Worm (Caenorhabditis elegans) whole organism, L1 larva: ENCODE measurements around the gene gldi-10.

Source experiments
- C04F5.9 ChIP-seq: sonication (generic microtip); optimal IDR thresholded peaks from 2 replicates; lab custom pipeline; 2016; ENCODE audit warnings: missing genetic modification characterization, missing compliant biosample characterization
- C34B4.2 ChIP-seq: sonication (generic microtip); optimal IDR thresholded peaks from 2 replicates; lab custom pipeline; 2017; ENCODE audit warnings: mild to moderate bottlenecking, missing genetic modification characterization, missing compliant biosample characterization
- alr-1 ChIP-seq: fragments of 200-800 bp; sonication (Bioruptor generic); optimal IDR thresholded peaks from 2 replicates; lab custom pipeline; 2018; ENCODE audit warnings: borderline replicate concordance, mild to moderate bottlenecking, missing genetic modification characterization, missing compliant biosample characterization
- ceh-82 ChIP-seq, 3 experiments: fragments of 150-350 bp in 1 of 3; sonication (generic microtip) in 2 of 3; optimal IDR thresholded peaks; 2 replicates each; lab custom pipeline; 2014 to 2017; ENCODE audit warnings: missing biosample characterization in 3 of 3, missing genetic modification characterization in 3 of 3
- ceh-88 ChIP-seq: fragments of 200-800 bp; sonication (Bioruptor generic); IDR thresholded peaks from 2 replicates; pipeline ENCODE4 v1.3.6; 2022; ENCODE audit warnings: missing genetic modification characterization, missing compliant biosample characterization
- ces-1 ChIP-seq: fragments of 150-350 bp; optimal IDR thresholded peaks from 2 replicates; lab custom pipeline; 2014; ENCODE audit warnings: missing biosample characterization, missing genetic modification reagents, missing genetic modification characterization
- dpl-1 ChIP-seq, 3 experiments: fragments of 150-350 bp in 2 of 3; sonication (generic microtip) in 1 of 3; optimal IDR thresholded peaks; 2 replicates each; lab custom pipeline; 2014 to 2017; ENCODE audit warnings: missing biosample characterization in 3 of 3, missing genetic modification characterization in 3 of 3, missing genetic modification reagents in 3 of 3
- dsc-1 ChIP-seq: sonication (generic microtip); optimal IDR thresholded peaks from 2 replicates; lab custom pipeline; 2016; ENCODE audit warnings: mild to moderate bottlenecking, missing genetic modification characterization, missing compliant biosample characterization
- efl-1 ChIP-seq, 4 experiments: fragments of 150-350 bp; optimal IDR thresholded peaks in 3 of 4; peaks in 1 of 4; 1 replicate in 1 of 4; 2 replicates in 3 of 4; lab custom pipeline; 2014; ENCODE audit warnings: missing biosample characterization in 2 of 4, missing genetic modification characterization in 2 of 4, missing genetic modification reagents in 2 of 4
- egl-13 ChIP-seq: sonication (generic microtip); optimal IDR thresholded peaks from 2 replicates; lab custom pipeline; 2016; ENCODE audit warnings: missing genotype, missing genetic modification reagents, missing genetic modification characterization, missing compliant biosample characterization
- elt-2 ChIP-seq: sonication (generic microtip); optimal IDR thresholded peaks from 2 replicates; lab custom pipeline; 2016; ENCODE audit warnings: missing genetic modification characterization, mild to moderate bottlenecking, inconsistent platforms, missing compliant biosample characterization, missing genetic modification reagents
- elt-3 ChIP-seq, 6 experiments: fragments of 150-350 bp in 1 of 6; sonication (generic microtip); optimal IDR thresholded peaks; 2 replicates each; lab custom pipeline; 2017 to 2018; ENCODE audit warnings: missing biosample characterization in 6 of 6, missing genetic modification characterization in 6 of 6, inconsistent platforms in 1 of 6
- fkh-10 ChIP-seq: sonication (generic microtip); optimal IDR thresholded peaks from 2 replicates; lab custom pipeline; 2017; ENCODE audit warnings: missing biosample characterization, missing genetic modification reagents, missing genetic modification characterization
- hlh-4 ChIP-seq: sonication (generic microtip); optimal IDR thresholded peaks from 2 replicates; lab custom pipeline; 2016; ENCODE audit warnings: mild to moderate bottlenecking, missing genetic modification characterization, missing compliant biosample characterization
- irx-1 ChIP-seq: sonication (generic microtip); optimal IDR thresholded peaks from 2 replicates; lab custom pipeline; 2016; ENCODE audit warnings: missing genetic modification characterization, missing compliant biosample characterization
- lin-14 ChIP-seq: fragments of 200-800 bp; sonication (Bioruptor generic); optimal IDR thresholded peaks from 2 replicates; lab custom pipeline; 2018; ENCODE audit warnings: mild to moderate bottlenecking, missing genetic modification characterization, moderate library complexity, missing compliant biosample characterization
- lin-35 ChIP-seq, 2 experiments: fragments of 150-350 bp; optimal IDR thresholded peaks; 2 replicates each; lab custom pipeline; 2014; ENCODE audit warnings: missing biosample characterization in 2 of 2, missing genetic modification characterization in 2 of 2, missing genetic modification reagents in 2 of 2
- lin-39 ChIP-seq: fragments of 150-350 bp; optimal IDR thresholded peaks from 2 replicates; lab custom pipeline; 2014; ENCODE audit warnings: missing biosample characterization, missing genetic modification reagents, missing genetic modification characterization
- lir-3 ChIP-seq: sonication (generic microtip); optimal IDR thresholded peaks from 2 replicates; lab custom pipeline; 2016; ENCODE audit warnings: mild to moderate bottlenecking, missing genetic modification characterization, moderate library complexity, missing compliant biosample characterization; ENCODE audit not compliant: poor library complexity
- lsy-2 ChIP-seq, 2 experiments: fragments of 150-350 bp; optimal IDR thresholded peaks; 2 replicates each; lab custom pipeline; 2014; ENCODE audit warnings: missing biosample characterization in 2 of 2, missing genetic modification characterization in 2 of 2
- mab-9 ChIP-seq: fragments of 200-800 bp; sonication (Bioruptor generic); IDR thresholded peaks from 2 replicates; pipeline ENCODE4 v1.3.6; 2022; ENCODE audit warnings: missing genetic modification reagents, missing genetic modification characterization, missing compliant biosample characterization
- mep-1 ChIP-seq: fragments of 150-350 bp; optimal IDR thresholded peaks from 2 replicates; lab custom pipeline; 2014; ENCODE audit warnings: missing biosample characterization, missing genetic modification characterization
- nhr-12 ChIP-seq: sonication (generic microtip); optimal IDR thresholded peaks from 2 replicates; lab custom pipeline; 2017; ENCODE audit warnings: missing biosample characterization, missing genetic modification characterization
- nhr-71 ChIP-seq: sonication (generic microtip); optimal IDR thresholded peaks from 2 replicates; lab custom pipeline; 2016; ENCODE audit warnings: mild to moderate bottlenecking, missing genetic modification characterization, moderate library complexity, missing compliant biosample characterization
- nhr-76 ChIP-seq: sonication (generic microtip); optimal IDR thresholded peaks from 2 replicates; lab custom pipeline; 2017; ENCODE audit warnings: missing biosample characterization, missing genetic modification characterization
- skn-1 ChIP-seq: fragments of 150-350 bp; optimal IDR thresholded peaks from 2 replicates; lab custom pipeline; 2014; ENCODE audit warnings: missing biosample characterization, missing genetic modification characterization
- snpc-4 ChIP-seq: fragments of 150-350 bp; optimal IDR thresholded peaks from 2 replicates; lab custom pipeline; 2014; ENCODE audit warnings: missing biosample characterization, missing genetic modification characterization
- snu-23 ChIP-seq: sonication (generic microtip); optimal IDR thresholded peaks from 2 replicates; lab custom pipeline; 2016; ENCODE audit warnings: missing genetic modification characterization, missing compliant biosample characterization
- sox-4 ChIP-seq: sonication (generic microtip); optimal IDR thresholded peaks from 2 replicates; lab custom pipeline; 2016; ENCODE audit warnings: missing genetic modification characterization, missing compliant biosample characterization
- sptf-1 ChIP-seq: fragments of 150-350 bp; optimal IDR thresholded peaks from 2 replicates; lab custom pipeline; 2014; ENCODE audit warnings: missing biosample characterization, missing genetic modification characterization
- tbx-2 ChIP-seq: sonication (generic microtip); optimal IDR thresholded peaks from 2 replicates; lab custom pipeline; 2016; ENCODE audit warnings: missing genetic modification characterization, missing compliant biosample characterization
- unc-30 ChIP-seq: sonication (generic microtip); optimal IDR thresholded peaks from 2 replicates; lab custom pipeline; 2017; ENCODE audit warnings: missing biosample characterization, missing genetic modification characterization
- zag-1 ChIP-seq: fragments of 150-350 bp; optimal IDR thresholded peaks from 2 replicates; lab custom pipeline; 2014; ENCODE audit warnings: missing biosample characterization, missing genetic modification characterization
- ztf-11 ChIP-seq, 2 experiments: sonication (generic microtip); optimal IDR thresholded peaks; 2 replicates each; lab custom pipeline; 2016 to 2017; ENCODE audit warnings: missing genetic modification characterization in 2 of 2, missing biosample characterization in 1 of 2, missing compliant biosample characterization in 1 of 2
- ztf-4 ChIP-seq: fragments of 150-350 bp; optimal IDR thresholded peaks from 2 replicates; lab custom pipeline; 2014; ENCODE audit warnings: missing biosample characterization, missing genetic modification characterization

gldi-10 gene

DNA sequence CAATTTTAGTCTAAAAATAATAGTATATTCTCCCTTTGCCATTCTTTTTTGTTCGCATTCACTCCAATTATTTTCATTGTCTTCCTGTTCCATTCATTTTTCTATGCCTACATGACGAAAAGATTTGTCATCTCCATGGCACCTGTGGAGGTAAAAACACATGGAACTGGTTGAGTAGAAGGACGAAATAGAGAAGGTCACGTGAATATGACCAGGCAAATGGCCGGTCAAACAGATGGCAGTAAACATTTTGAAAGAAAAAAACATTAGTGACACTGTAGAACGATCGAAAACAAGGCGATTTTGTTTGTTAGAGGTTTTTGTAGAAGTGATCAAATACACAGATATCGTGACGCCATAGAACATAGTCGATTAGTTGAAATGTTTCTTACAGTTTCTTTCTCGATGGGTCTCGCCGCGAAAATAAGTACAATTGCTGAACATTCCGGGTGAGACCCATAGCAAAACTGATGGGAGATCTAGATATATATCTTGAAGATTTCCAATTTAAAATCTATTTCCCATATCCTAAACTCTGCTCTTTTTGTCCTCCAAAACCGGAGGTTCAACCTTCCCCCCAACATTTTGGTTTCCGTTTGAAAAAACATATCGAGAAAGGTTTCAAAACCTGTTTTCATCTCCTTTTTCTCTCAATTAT, 8.4 kb upstream of the gldi-10 start (continued):
- TF ChIP-seq skn-1 (tag; lab: Kevin White, UChicago) (peak; percentile 40), irx-1 (tag; lab: Kevin White, UChicago) (no peak), snu-23 (GFP tag; lab: Kevin White, UChicago) (peak; percentile 65), lin-35 (GFP tag; optimal IDR thresholded peaks at IDR 0.05; lab: Kevin White, UChicago) (peak in 1 of 2 experiments; percentile 50), hlh-4 (tag; lab: Kevin White, UChicago) (no peak), mep-1 (tag; lab: Kevin White, UChicago) (peak; percentile 56), snpc-4 (tag; lab: Kevin White, UChicago) (no peak)

DNA sequence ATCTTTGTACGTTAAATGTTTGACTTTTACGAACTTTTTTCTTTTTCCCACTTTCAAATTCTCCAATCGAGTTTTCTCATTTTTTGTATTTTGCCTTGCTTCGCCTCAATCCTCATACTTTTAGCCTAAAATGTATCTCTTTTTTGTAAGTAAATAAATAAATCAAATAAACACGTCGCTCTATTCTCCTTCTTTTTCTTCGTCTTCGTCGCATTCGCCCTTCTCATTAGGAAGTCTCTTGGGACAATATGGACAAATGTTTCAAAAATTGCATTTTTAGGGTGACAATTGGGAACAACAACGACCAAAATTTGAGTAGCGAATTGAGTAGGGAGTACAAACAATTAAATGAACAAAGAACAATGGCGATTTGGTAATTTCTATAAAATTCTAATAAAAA, 7.0 kb upstream of the gldi-10 start:
- TF ChIP-seq ces-1 (GFP tag; lab: Kevin White, UChicago), result peak; percentile 84
- peak; percentile 2 for TF ChIP-seq zag-1
- peak; percentile 68 for TF ChIP-seq fkh-10
- TF ChIP-seq nhr-76 (tag; lab: Kevin White, UChicago), result no peak
- TF ChIP-seq efl-1 (optimal IDR thresholded peaks at IDR 0.05; lab: Kevin White, UChicago), result peak in 1 of 2 experiments; percentile 5
- peak in 1 of 2 experiments; percentile 51 for TF ChIP-seq efl-1 (GFP tag; optimal IDR thresholded peaks at IDR 0.05 in 1 of 2; lab: Kevin White, UChicago)
- TF ChIP-seq mep-1 (tag; lab: Kevin White, UChicago), result peak; percentile 1
- no peak for TF ChIP-seq ztf-11 (tag; optimal IDR thresholded peaks at IDR 0.05; lab: Kevin White, UChicago)
- TF ChIP-seq dpl-1 (GFP tag; optimal IDR thresholded peaks at IDR 0.05; lab: Kevin White, UChicago), result peak in 1 of 3 experiments; percentile 7
- no peak for TF ChIP-seq egl-13
- TF ChIP-seq tbx-2 (tag; lab: Kevin White, UChicago), result peak; percentile 43
- no peak for TF ChIP-seq unc-30 (tag; lab: Kevin White, UChicago)
- TF ChIP-seq lin-14 (GFP tag; lab: Kevin White, UChicago), result peak; percentile 86
- TF ChIP-seq nhr-71, result peak; percentile 25

DNA sequence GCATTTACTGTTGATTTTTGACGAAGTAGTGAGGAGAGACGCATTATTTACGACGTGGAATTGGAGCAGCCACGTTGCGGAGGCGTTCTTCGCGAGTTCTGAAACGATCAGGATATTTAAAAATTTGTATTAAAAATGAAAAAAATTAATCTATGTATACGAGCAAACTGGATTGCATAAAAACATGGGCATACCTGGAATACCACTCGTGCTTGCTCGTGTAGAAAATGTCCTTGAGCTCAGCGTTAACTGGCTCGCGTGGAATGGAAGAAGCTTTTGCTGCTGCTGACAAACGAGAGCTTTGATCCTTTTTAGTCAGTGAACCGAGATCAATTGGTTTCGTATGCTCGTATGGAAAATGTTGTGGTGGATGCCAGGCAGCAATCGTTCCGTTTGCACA, 5.1 kb upstream of the gldi-10 start, which contains the start of gene lpl-1:
lpl-1 (minus strand) TSS at position 101 of the 400 bp plus-strand sequence.
- TF ChIP-seq irx-1 (tag; lab: Kevin White, UChicago) (no peak), ztf-4 (tag; lab: Kevin White, UChicago) (no peak), nhr-12 (tag; lab: Kevin White, UChicago) (no peak), ceh-82 (tag; optimal IDR thresholded peaks at IDR 0.05; lab: Kevin White, UChicago) (no peak), lsy-2 (tag; optimal IDR thresholded peaks at IDR 0.05; lab: Kevin White, UChicago) (no peak), lin-39 (tag; lab: Kevin White, UChicago) (no peak), ces-1 (GFP tag; lab: Kevin White, UChicago) (no peak), ceh-88 (GFP tag; lab: Robert Waterston, UW) (no peak), alr-1 (no peak), elt-3 (tag; optimal IDR thresholded peaks at IDR 0.05; lab: Kevin White, UChicago) (no peak), snpc-4 (tag; lab: Kevin White, UChicago) (no peak)

- no peak for TF ChIP-seq sptf-1 (tag; lab: Kevin White, UChicago)
- TF ChIP-seq C04F5.9 (tag; lab: Kevin White, UChicago), result no peak
- no peak for TF ChIP-seq fkh-10
- TF ChIP-seq mab-9 (GFP tag; lab: Robert Waterston, UW), result no peak
- TF ChIP-seq C34B4.2 (tag; lab: Kevin White, UChicago), result no peak
- no peak for TF ChIP-seq dsc-1 (tag; lab: Kevin White, UChicago)
- TF ChIP-seq lir-3, result no peak
- TF ChIP-seq elt-2 (tag; lab: Kevin White, UChicago), result no peak
- no peak for TF ChIP-seq sox-4 (tag; lab: Kevin White, UChicago)
- no peak for TF ChIP-seq nhr-12 (tag; lab: Kevin White, UChicago)
These were observed 4.7 kb upstream of the gldi-10 start, which contains the start of gene mrpl-42 for ce11 chrIV:9094356-9094755. Gene mrpl-42 (minus strand): TSS chrIV:9094456.
